Fruit fly (Drosophila melanogaster): Measurements from ENCODE around the gene Wdr81.

dm6 chr2L:12002051-12002450, 18.7 kb downstream of the Wdr81 start, which contains the start of gene Hacd1:
- TF ChIP-seq CG8301 (tag; optimal IDR thresholded peaks at IDR 0.05) (no peak), EcR (GFP tag; optimal IDR thresholded peaks at IDR 0.05) (no peak), Pif1B (GFP tag; optimal IDR thresholded peaks at IDR 0.05) (no peak), CG10348 (GFP tag; IDR thresholded peaks at IDR 0.05) (no peak), CG17806 (tag; optimal IDR thresholded peaks at IDR 0.05) (no peak), CG12605 (GFP tag; IDR thresholded peaks at IDR 0.05) (no peak), CG34367 (tag; optimal IDR thresholded peaks at IDR 0.05) (no peak), Ets98B (GFP tag; IDR thresholded peaks at IDR 0.05) (no peak), CG13204 (GFP tag; optimal IDR thresholded peaks at IDR 0.05) (no peak), CG9948 (tag; optimal IDR thresholded peaks at IDR 0.05) (no peak)
